Worm (Caenorhabditis elegans) whole organism, L1 larva: ENCODE results near the gene F20E11.17.

ENCODE experiments used
- aly-2 ChIP-seq: fragments of 150-350 bp; optimal IDR thresholded peaks from 2 replicates; lab custom pipeline; 2014; ENCODE audit warnings: missing biosample characterization, missing genetic modification characterization
- fos-1 ChIP-seq: fragments of 150-350 bp; optimal IDR thresholded peaks from 2 replicates; lab custom pipeline; 2014; ENCODE audit warnings: missing biosample characterization, missing genetic modification characterization
- lin-15B ChIP-seq: fragments of 150-350 bp; sonication (generic microtip); optimal IDR thresholded peaks from 3 replicates; lab custom pipeline; 2014; ENCODE audit warnings: missing biosample characterization, missing genetic modification characterization
- unc-130 ChIP-seq: fragments of 150-350 bp; optimal IDR thresholded peaks from 2 replicates; lab custom pipeline; 2017; ENCODE audit warnings: missing biosample characterization, missing genetic modification characterization, inconsistent platforms
- zip-4 ChIP-seq: fragments of 200-800 bp; sonication (Bioruptor generic); optimal IDR thresholded peaks from 2 replicates; lab custom pipeline; 2018; ENCODE audit warnings: mild to moderate bottlenecking, missing genetic modification characterization, moderate library complexity, missing compliant biosample characterization
- ztf-11 ChIP-seq, 2 experiments: sonication (generic microtip); optimal IDR thresholded peaks; 2 replicates each; lab custom pipeline; 2016 to 2017; ENCODE audit warnings: missing genetic modification characterization in 2 of 2, missing biosample characterization in 1 of 2, missing compliant biosample characterization in 1 of 2

DNA sequence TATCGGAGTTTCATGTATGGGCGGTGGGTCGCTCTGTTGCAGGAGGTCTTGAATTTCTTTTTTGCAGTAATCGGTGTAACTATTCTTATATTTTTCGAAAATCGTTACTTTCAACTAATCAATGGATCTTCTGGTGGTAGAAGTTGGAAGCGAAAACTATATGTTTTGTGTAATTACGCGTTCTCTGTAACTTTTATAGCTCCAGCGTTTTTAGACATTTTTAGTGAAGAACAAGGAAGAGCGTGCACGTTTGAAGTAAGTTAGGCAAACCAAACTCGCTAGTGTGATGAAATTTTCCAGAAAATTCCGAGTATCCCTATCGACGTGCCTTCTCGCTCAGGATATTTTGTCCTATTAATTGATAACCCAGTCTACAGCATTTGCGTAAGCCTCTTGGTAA, 29.7 kb downstream of the F20E11.17 start, which contains the start of gene srh-154:
- TF ChIP-seq ztf-11 (tag; optimal IDR thresholded peaks at IDR 0.05; lab: Kevin White, UChicago), result no peak
- TF ChIP-seq aly-2 (tag; lab: Kevin White, UChicago), result no peak
- no peak for TF ChIP-seq lin-15B
- TF ChIP-seq fos-1 (tag; lab: Kevin White, UChicago), result no peak
- no peak for TF ChIP-seq zip-4 (GFP tag; lab: Kevin White, UChicago)
- TF ChIP-seq unc-130 (tag; lab: Kevin White, UChicago), result no peak
